Worm (Caenorhabditis elegans): Measurements from ENCODE around the gene ruvb-1.

- TF ChIP-seq klf-2 (GFP tag; conservative IDR thresholded peaks at IDR 0.05) (no peak), cog-1 (tag; optimal IDR thresholded peaks at IDR 0.05) (no peak), med-1 (GFP tag; optimal IDR thresholded peaks at IDR 0.05; ENCODE audit: insufficient read depth) (no peak), T22C8.4 (GFP tag; IDR thresholded peaks at IDR 0.05) (no peak), ztf-23 (GFP tag; IDR thresholded peaks at IDR 0.05) (no peak), ref-1 (GFP tag; conservative IDR thresholded peaks at IDR 0.05) (no peak), tab-1 (GFP tag; IDR thresholded peaks at IDR 0.05) (no peak), flt-1 (GFP tag; IDR thresholded peaks at IDR 0.05) (no peak), ztf-29 (GFP tag; IDR thresholded peaks at IDR 0.05) (no peak)
These were observed 2.0 kb upstream of the ruvb-1 start, which contains the start of gene C27H6.9 for ce11 chrV:9982568-9982967.

Data from whole organism, midembryonic.